Fruit fly (Drosophila melanogaster) whole organism, embryonic: ENCODE measurements around the gene Jon66Cii.

ENCODE experiments used
- BEAF-32 ChIP-seq: fragments of 200-800 bp; sonication (Bioruptor generic); optimal IDR thresholded peaks from 3 replicates; lab custom pipeline; 2017; ENCODE audit warnings: missing biosample characterization, missing genetic modification characterization, mild to moderate bottlenecking, moderate library complexity, missing genetic modification reagents
- CG12071 ChIP-seq: fragments of 200-800 bp; sonication (Bioruptor generic); optimal IDR thresholded peaks from 3 replicates; lab custom pipeline; 2018; ENCODE audit warnings: missing biosample characterization, mild to moderate bottlenecking, missing genetic modification characterization
- CG12299 ChIP-seq: fragments of 200-800 bp; sonication (Bioruptor generic); optimal IDR thresholded peaks from 2 replicates; lab custom pipeline; 2018; ENCODE audit warnings: missing biosample characterization, mild to moderate bottlenecking, missing genetic modification characterization
- CG1233 ChIP-seq: fragments of 200-800 bp; sonication (Bioruptor generic); optimal IDR thresholded peaks from 4 replicates; lab custom pipeline; 2018; ENCODE audit warnings: missing biosample characterization, mild to moderate bottlenecking, missing genetic modification characterization
- CG14710 ChIP-seq: fragments of 200-800 bp; sonication (Bioruptor generic); optimal IDR thresholded peaks from 3 replicates; lab custom pipeline; 2019; ENCODE audit warnings: missing biosample characterization, mild to moderate bottlenecking, missing genetic modification characterization, moderate library complexity
- CG15011 ChIP-seq: fragments of 200-800 bp; sonication (Bioruptor generic); optimal IDR thresholded peaks from 3 replicates; lab custom pipeline; 2018; ENCODE audit warnings: missing biosample characterization, mild to moderate bottlenecking, missing genetic modification characterization
- CG15269 ChIP-seq: fragments of 200-800 bp; sonication (Bioruptor generic); optimal IDR thresholded peaks from 2 replicates; lab custom pipeline; 2018; ENCODE audit warnings: missing biosample characterization, mild to moderate bottlenecking, missing genetic modification characterization, moderate library complexity
- CG1602 ChIP-seq: fragments of 200-800 bp; sonication (Bioruptor generic); optimal IDR thresholded peaks from 3 replicates; lab custom pipeline; 2016; ENCODE audit warnings: missing biosample characterization, missing genetic modification characterization
- CG16779 ChIP-seq: fragments of 200-800 bp; sonication (Bioruptor generic); IDR thresholded peaks from 2 replicates; pipeline ENCODE4 v1.3.6; 2022; ENCODE audit warnings: missing biosample characterization, missing genetic modification characterization
- CG17568 ChIP-seq: fragments of 200-800 bp; sonication (Bioruptor generic); optimal IDR thresholded peaks from 2 replicates; lab custom pipeline; 2018; ENCODE audit warnings: missing biosample characterization, mild to moderate bottlenecking, missing genetic modification characterization, moderate library complexity
- CG17802 ChIP-seq: fragments of 200-800 bp; sonication (Bioruptor generic); optimal IDR thresholded peaks from 2 replicates; lab custom pipeline; 2018; ENCODE audit warnings: missing biosample characterization, mild to moderate bottlenecking, missing genetic modification characterization, moderate library complexity
- CG18011 ChIP-seq: fragments of 200-800 bp; sonication (Bioruptor generic); optimal IDR thresholded peaks from 2 replicates; lab custom pipeline; 2017; ENCODE audit warnings: missing biosample characterization, missing genetic modification characterization, mild to moderate bottlenecking, moderate library complexity, missing genotype
- CG18262 ChIP-seq: fragments of 200-800 bp; optimal IDR thresholded peaks from 3 replicates; lab custom pipeline; 2019; ENCODE audit warnings: missing biosample characterization, mild to moderate bottlenecking, missing genetic modification characterization, moderate library complexity
- CG2875 ChIP-seq: fragments of 200-800 bp; sonication (Bioruptor generic); optimal IDR thresholded peaks from 2 replicates; lab custom pipeline; 2017; ENCODE audit warnings: missing biosample characterization, mild to moderate bottlenecking, missing genetic modification characterization, missing genetic modification reagents
- CG31441 ChIP-seq: fragments of 200-800 bp; sonication (Bioruptor generic); IDR thresholded peaks from 2 replicates; pipeline ENCODE4 v1.3.6; 2022; ENCODE audit warnings: missing biosample characterization, missing genetic modification characterization
- CG3838 ChIP-seq: fragments of 200-800 bp; sonication (Bioruptor generic); optimal IDR thresholded peaks from 3 replicates; lab custom pipeline; 2016; ENCODE audit warnings: missing biosample characterization, missing genetic modification characterization
- CG4424 ChIP-seq: fragments of 200-800 bp; sonication (Bioruptor generic); optimal IDR thresholded peaks from 3 replicates; lab custom pipeline; 2016; ENCODE audit warnings: missing biosample characterization, missing genetic modification characterization
- CG6175 ChIP-seq: fragments of 200-800 bp; sonication (Bioruptor generic); IDR thresholded peaks from 3 replicates; pipeline ENCODE4 v1.3.6; 2022; ENCODE audit warnings: missing biosample characterization, missing genetic modification characterization
- CG7556 ChIP-seq: fragments of 200-800 bp; sonication (Bioruptor generic); optimal IDR thresholded peaks from 2 replicates; lab custom pipeline; 2017; ENCODE audit warnings: missing biosample characterization, mild to moderate bottlenecking, missing genetic modification characterization
- CG8478 ChIP-seq: fragments of >200 bp; optimal IDR thresholded peaks from 2 replicates; lab custom pipeline; 2018
- CG8765 ChIP-seq: fragments of 200-800 bp; sonication (Bioruptor generic); IDR thresholded peaks from 2 replicates; pipeline ENCODE4 v1.3.6; 2022; ENCODE audit warnings: missing biosample characterization, missing genetic modification characterization
- CG8924 ChIP-seq: fragments of 200-800 bp; optimal IDR thresholded peaks from 3 replicates; lab custom pipeline; 2019; ENCODE audit warnings: missing biosample characterization, mild to moderate bottlenecking, missing genetic modification characterization, moderate library complexity
- Dbx ChIP-seq: fragments of 200-800 bp; sonication (Bioruptor generic); IDR thresholded peaks from 3 replicates; pipeline ENCODE4 v1.3.6; 2022; ENCODE audit warnings: missing biosample characterization, missing genetic modification characterization
- Dek ChIP-seq: fragments of 200-800 bp; sonication (Bioruptor generic); optimal IDR thresholded peaks from 3 replicates; lab custom pipeline; 2019; ENCODE audit warnings: missing biosample characterization, mild to moderate bottlenecking, missing genetic modification characterization, moderate library complexity
- HLH3B ChIP-seq: fragments of 200-800 bp; sonication (Bioruptor generic); IDR thresholded peaks from 2 replicates; pipeline ENCODE4 v1.3.6; 2022; ENCODE audit warnings: missing biosample characterization, missing genetic modification characterization
- Hmr ChIP-seq: fragments of 200-800 bp; sonication (Bioruptor generic); optimal IDR thresholded peaks from 3 replicates; lab custom pipeline; 2017; ENCODE audit warnings: mild to moderate bottlenecking, missing biosample characterization, missing genetic modification reagents, missing genetic modification characterization
- NfI ChIP-seq: fragments of 200-800 bp; sonication (Bioruptor generic); optimal IDR thresholded peaks from 3 replicates; lab custom pipeline; 2018; ENCODE audit warnings: missing biosample characterization, mild to moderate bottlenecking, missing genetic modification characterization, moderate library complexity
- Pdp1 ChIP-seq, 2 experiments: fragments of 200-800 bp; sonication (Bioruptor generic); optimal IDR thresholded peaks; 3 replicates each; lab custom pipeline; 2016; ENCODE audit warnings: missing biosample characterization in 2 of 2, missing genetic modification characterization in 2 of 2, mild to moderate bottlenecking in 1 of 2, moderate library complexity in 1 of 2
- Sox102F ChIP-seq: fragments of 200-800 bp; sonication (Bioruptor generic); optimal IDR thresholded peaks from 2 replicates; lab custom pipeline; 2018; ENCODE audit warnings: missing biosample characterization, mild to moderate bottlenecking, missing genetic modification characterization, moderate library complexity
- Sry-δ ChIP-seq: fragments of 200-800 bp; sonication (Bioruptor generic); optimal IDR thresholded peaks from 2 replicates; lab custom pipeline; 2016; ENCODE audit warnings: missing biosample characterization, missing genetic modification characterization
- Trl ChIP-seq, 3 experiments: fragments of >200 bp in 2 of 3; fragments of 200-800 bp in 1 of 3; sonication (Bioruptor generic) in 1 of 3; optimal IDR thresholded peaks; 2 replicates in 1 of 3; 3 replicates in 2 of 3; lab custom pipeline; 2016 to 2017; ENCODE audit warnings: missing biosample characterization in 1 of 3, missing genetic modification characterization in 1 of 3
- ac ChIP-seq: fragments of 200-800 bp; sonication (Bioruptor generic); optimal IDR thresholded peaks from 3 replicates; lab custom pipeline; 2017; ENCODE audit warnings: missing biosample characterization, mild to moderate bottlenecking, missing genetic modification characterization
- al ChIP-seq: fragments of 200-800 bp; sonication (Bioruptor generic); IDR thresholded peaks from 2 replicates; pipeline ENCODE4 v1.3.6; 2022; ENCODE audit warnings: missing biosample characterization, missing genetic modification characterization
- amos ChIP-seq: fragments of 200-800 bp; sonication (Bioruptor generic); IDR thresholded peaks from 2 replicates; pipeline ENCODE4 v1.3.6; 2022; ENCODE audit warnings: missing biosample characterization, missing genetic modification characterization; ENCODE audit not compliant: partially characterized antibody
- az2 ChIP-seq: fragments of 200-800 bp; sonication (Bioruptor generic); optimal IDR thresholded peaks from 3 replicates; lab custom pipeline; 2016; ENCODE audit warnings: missing biosample characterization, missing genetic modification characterization
- btn ChIP-seq: fragments of 200-800 bp; sonication (Bioruptor generic); optimal IDR thresholded peaks from 2 replicates; lab custom pipeline; 2016; ENCODE audit warnings: missing biosample characterization, missing genetic modification characterization
- croc ChIP-seq: fragments of 200-800 bp; sonication (Bioruptor generic); conservative IDR thresholded peaks from 3 replicates; pipeline ENCODE4 v1.3.6; 2022; ENCODE audit warnings: missing biosample characterization, missing genetic modification characterization
- crp ChIP-seq, 2 experiments: fragments of 200-800 bp; sonication (Bioruptor generic); optimal IDR thresholded peaks; 2 replicates in 1 of 2; 3 replicates in 1 of 2; lab custom pipeline; 2017; ENCODE audit warnings: missing biosample characterization in 2 of 2, missing genetic modification characterization in 2 of 2, mild to moderate bottlenecking in 1 of 2, moderate library complexity in 1 of 2
- cwo ChIP-seq: fragments of 200-800 bp; sonication (Bioruptor generic); optimal IDR thresholded peaks from 3 replicates; lab custom pipeline; 2017; ENCODE audit warnings: missing biosample characterization, missing genetic modification characterization, mild to moderate bottlenecking, moderate library complexity, missing genetic modification reagents
- ftz-f1 ChIP-seq: fragments of 200-800 bp; sonication (Bioruptor generic); optimal IDR thresholded peaks from 2 replicates; lab custom pipeline; 2016; ENCODE audit warnings: missing biosample characterization, missing genetic modification characterization
- fu2 ChIP-seq: fragments of 200-800 bp; sonication (Bioruptor generic); optimal IDR thresholded peaks from 2 replicates; lab custom pipeline; 2016; ENCODE audit warnings: missing biosample characterization, missing genetic modification characterization
- gro ChIP-seq: fragments of 200-800 bp; sonication (Bioruptor generic); optimal IDR thresholded peaks from 2 replicates; lab custom pipeline; 2016; ENCODE audit warnings: missing biosample characterization, missing genetic modification characterization
- ken ChIP-seq: fragments of 200-800 bp; sonication (Bioruptor generic); IDR thresholded peaks from 3 replicates; pipeline ENCODE4 v1.3.6; 2022; ENCODE audit warnings: missing biosample characterization, missing genetic modification characterization
- klu ChIP-seq: fragments of 200-800 bp; sonication (Bioruptor generic); IDR thresholded peaks from 2 replicates; pipeline ENCODE4 v1.3.6; 2022; ENCODE audit warnings: missing biosample characterization, missing genetic modification characterization
- lab ChIP-seq: fragments of 200-800 bp; sonication (Bioruptor generic); optimal IDR thresholded peaks from 3 replicates; lab custom pipeline; 2017; ENCODE audit warnings: missing biosample characterization, missing genetic modification characterization, mild to moderate bottlenecking, moderate library complexity, missing genetic modification reagents
- lbe ChIP-seq: fragments of 200-800 bp; sonication (Bioruptor generic); optimal IDR thresholded peaks from 2 replicates; lab custom pipeline; 2016; ENCODE audit warnings: missing biosample characterization, mild to moderate bottlenecking, missing genetic modification characterization
- lov ChIP-seq, 2 experiments: fragments of 200-800 bp in 1 of 2; fragments of >200 bp in 1 of 2; sonication (Bioruptor generic) in 1 of 2; IDR thresholded peaks in 1 of 2; optimal IDR thresholded peaks in 1 of 2; 2 replicates in 1 of 2; 3 replicates in 1 of 2; pipeline versions ENCODE4 v1.3.6 to Lab custom; 2017 to 2022; ENCODE audit warnings: missing biosample characterization in 1 of 2, missing genetic modification characterization in 1 of 2
- ranshi ChIP-seq: fragments of 200-800 bp; sonication (Bioruptor generic); IDR thresholded peaks from 2 replicates; pipeline ENCODE4 v1.3.6; 2022; ENCODE audit warnings: missing biosample characterization, missing genetic modification characterization
- tll ChIP-seq, 2 experiments: fragments of 200-800 bp in 1 of 2; fragments of >200 bp in 1 of 2; sonication (Bioruptor generic) in 1 of 2; optimal IDR thresholded peaks; 2 replicates each; lab custom pipeline; 2017 to 2019; ENCODE audit warnings: missing biosample characterization in 2 of 2, missing genetic modification characterization in 2 of 2, mild to moderate bottlenecking in 1 of 2, moderate library complexity in 1 of 2
- trh ChIP-seq: fragments of 200-800 bp; sonication (Bioruptor generic); optimal IDR thresholded peaks from 2 replicates; lab custom pipeline; 2016; ENCODE audit warnings: missing biosample characterization, missing genetic modification characterization

Gene Jon66Cii

dm6 chr3L:8411439-8411897, 18.0 kb upstream of the Jon66Cii start, which contains the start of gene Exo70 (continued):
- TF ChIP-seq CG12299 (tag; lab: Kevin White, UChicago) (no peak), tll (GFP tag; optimal IDR thresholded peaks at IDR 0.05; lab: Kevin White, UChicago) (peak in 1 of 2 experiments; percentile 47), Hmr (GFP tag; lab: Kevin White, UChicago) (no peak), CG7556 (GFP tag; lab: Kevin White, UChicago) (no peak), amos (GFP tag; lab: Robert Waterston, UW) (no peak), Sox102F (GFP tag; lab: Kevin White, UChicago) (no peak), CG1602 (GFP tag; lab: Kevin White, UChicago) (peak; percentile 7), btn (GFP tag; lab: Kevin White, UChicago) (no peak), croc (no peak), lov (optimal IDR thresholded peaks at IDR 0.05; lab: Kevin White, UChicago) (no peak), lov (GFP tag; IDR thresholded peaks at IDR 0.05; lab: Robert Waterston, UW) (no peak), trh (GFP tag; lab: Kevin White, UChicago) (no peak), CG18262 (tag; lab: Kevin White, UChicago) (no peak), CG1233 (GFP tag; lab: Kevin White, UChicago) (no peak), CG8765 (no peak), CG3838 (GFP tag; lab: Kevin White, UChicago) (no peak), CG6175 (GFP tag; lab: Robert Waterston, UW) (no peak), Dek (tag; lab: Kevin White, UChicago) (no peak), CG2875 (GFP tag; lab: Kevin White, UChicago) (no peak), gro (GFP tag; lab: Kevin White, UChicago) (no peak), lab (no peak), CG17802 (no peak), Trl (optimal IDR thresholded peaks at IDR 0.05; lab: Kevin White, UChicago) (no peak), Trl (GFP tag; optimal IDR thresholded peaks at IDR 0.05; lab: Kevin White, UChicago) (no peak), ac (GFP tag; lab: Kevin White, UChicago) (no peak), Pdp1 (GFP tag; optimal IDR thresholded peaks at IDR 0.05; lab: Kevin White, UChicago) (no peak), CG17568 (GFP tag; lab: Kevin White, UChicago) (no peak), CG8924 (tag; lab: Kevin White, UChicago) (no peak), ftz-f1 (GFP tag; lab: Kevin White, UChicago) (no peak), CG12071 (GFP tag; lab: Kevin White, UChicago) (no peak), al (GFP tag; lab: Robert Waterston, UW) (no peak), ken (no peak), fu2 (peak; percentile 18), CG8478 (lab: Kevin White, UChicago) (no peak), CG14710 (peak; percentile 63), klu (GFP tag; lab: Robert Waterston, UW) (no peak), az2 (no peak), NfI (no peak), Sry-δ (GFP tag; lab: Kevin White, UChicago) (peak; percentile 50), CG4424 (no peak), HLH3B (GFP tag; lab: Robert Waterston, UW) (no peak), CG31441 (GFP tag; lab: Robert Waterston, UW) (no peak), crp (GFP tag; optimal IDR thresholded peaks at IDR 0.05; lab: Kevin White, UChicago) (no peak), ranshi (GFP tag; lab: Robert Waterston, UW) (no peak), CG15011 (GFP tag; lab: Kevin White, UChicago) (no peak), Dbx (GFP tag; lab: Robert Waterston, UW) (no peak), lbe (GFP tag; lab: Kevin White, UChicago) (no peak), CG16779 (GFP tag; lab: Robert Waterston, UW) (no peak), CG18011 (GFP tag; lab: Kevin White, UChicago) (no peak), cwo (GFP tag; lab: Kevin White, UChicago) (no peak), CG15269 (no peak), BEAF-32 (GFP tag; lab: Kevin White, UChicago) (peak; percentile 43)
